Worm (Caenorhabditis elegans) whole organism, L4/young adult: Measurements from ENCODE around the gene Y51H7C.13.

ENCODE experiments used
- W03F9.2 ChIP-seq: fragments of 150-350 bp; optimal IDR thresholded peaks from 2 replicates; lab custom pipeline; 2014; ENCODE audit warnings: missing biosample characterization, missing genetic modification characterization
- dao-5 ChIP-seq: sonication (generic microtip); optimal IDR thresholded peaks from 2 replicates; lab custom pipeline; 2016; ENCODE audit warnings: missing genotype, missing genetic modification characterization, moderate library complexity, missing compliant biosample characterization
- him-1 ChIP-seq: sonication (generic microtip); optimal IDR thresholded peaks from 2 replicates; lab custom pipeline; 2016; ENCODE audit warnings: missing genotype, missing genetic modification reagents, missing genetic modification characterization, missing compliant biosample characterization

- TF ChIP-seq him-1 (tag; lab: Kevin White, UChicago) (no peak), W03F9.2 (tag; lab: Kevin White, UChicago) (no peak), dao-5 (no peak)
These were observed 9.0 kb upstream of the Y51H7C.13 start for ce11 chrII:1475328-1475727.
